Worm (Caenorhabditis elegans): ENCODE results near the gene F44D12.19.

DNA sequence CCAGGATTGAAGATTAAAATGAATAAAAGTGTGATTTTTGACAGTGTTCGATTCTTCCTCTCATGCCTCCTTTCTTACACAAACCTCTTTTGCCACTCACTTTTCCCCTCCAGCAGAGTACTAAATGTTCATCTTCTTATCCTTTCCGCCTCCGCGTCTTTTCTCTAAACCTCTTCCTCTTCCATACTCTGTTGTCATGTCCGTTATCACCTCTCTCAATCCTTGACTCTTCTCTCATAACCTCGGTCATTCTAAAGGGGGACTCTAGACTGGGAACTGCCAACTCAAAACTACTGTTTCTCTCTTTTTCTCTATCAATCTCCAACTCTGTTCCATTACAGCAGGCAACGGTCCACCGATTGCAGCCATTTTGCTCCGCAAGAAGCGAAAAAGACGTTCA, 26.9 kb downstream of the F44D12.19 start:
- no peak for TF ChIP-seq ref-1 (GFP tag; conservative IDR thresholded peaks at IDR 0.05)
- TF ChIP-seq klf-2 (GFP tag; conservative IDR thresholded peaks at IDR 0.05) = no peak
- no peak for TF ChIP-seq ztf-23 (GFP tag; IDR thresholded peaks at IDR 0.05)
- no peak for TF ChIP-seq med-1 (GFP tag; optimal IDR thresholded peaks at IDR 0.05; ENCODE audit: insufficient read depth)
- no peak for TF ChIP-seq tab-1 (GFP tag; IDR thresholded peaks at IDR 0.05)

Measured in whole organism, midembryonic.